Worm (Caenorhabditis elegans) whole organism, L1 larva: Measurements from ENCODE around the gene ech-9.

Experiments
- C04F5.9 ChIP-seq: sonication (generic microtip); optimal IDR thresholded peaks from 2 replicates; lab custom pipeline; 2016; ENCODE audit warnings: missing genetic modification characterization, missing compliant biosample characterization
- C16A3.4 ChIP-seq: fragments of 150-350 bp; optimal IDR thresholded peaks from 2 replicates; lab custom pipeline; 2014; ENCODE audit warnings: missing biosample characterization, missing genetic modification characterization
- Y116A8C.19 ChIP-seq: sonication (generic microtip); optimal IDR thresholded peaks from 2 replicates; lab custom pipeline; 2016; ENCODE audit warnings: missing compliant biosample characterization, missing genetic modification characterization, borderline replicate concordance
- aly-2 ChIP-seq: fragments of 150-350 bp; optimal IDR thresholded peaks from 2 replicates; lab custom pipeline; 2014; ENCODE audit warnings: missing biosample characterization, missing genetic modification characterization
- ama-1 ChIP-seq: fragments of 150-350 bp; optimal IDR thresholded peaks from 2 replicates; lab custom pipeline; 2014
- ceh-63 ChIP-seq: fragments of 200-800 bp; sonication (Bioruptor generic); optimal IDR thresholded peaks from 2 replicates; lab custom pipeline; 2018; ENCODE audit warnings: mild to moderate bottlenecking, missing genetic modification characterization, missing compliant biosample characterization
- ceh-8 ChIP-seq: fragments of 200-800 bp; sonication (Bioruptor generic); optimal IDR thresholded peaks from 2 replicates; lab custom pipeline; 2018; ENCODE audit warnings: mild to moderate bottlenecking, missing genetic modification characterization, moderate library complexity, missing compliant biosample characterization
- ceh-90 ChIP-seq: sonication (generic microtip); optimal IDR thresholded peaks from 2 replicates; lab custom pipeline; 2016; ENCODE audit warnings: missing genetic modification characterization, missing compliant biosample characterization
- dpl-1 ChIP-seq, 3 experiments: fragments of 150-350 bp in 2 of 3; sonication (generic microtip) in 1 of 3; optimal IDR thresholded peaks; 2 replicates each; lab custom pipeline; 2014 to 2017; ENCODE audit warnings: missing biosample characterization in 3 of 3, missing genetic modification characterization in 3 of 3, missing genetic modification reagents in 3 of 3
- dsc-1 ChIP-seq: sonication (generic microtip); optimal IDR thresholded peaks from 2 replicates; lab custom pipeline; 2016; ENCODE audit warnings: mild to moderate bottlenecking, missing genetic modification characterization, missing compliant biosample characterization
- efl-3 ChIP-seq: fragments of 200-800 bp; sonication (Bioruptor generic); optimal IDR thresholded peaks from 2 replicates; lab custom pipeline; 2018; ENCODE audit warnings: mild to moderate bottlenecking, missing genetic modification characterization, missing compliant biosample characterization
- egl-13 ChIP-seq: sonication (generic microtip); optimal IDR thresholded peaks from 2 replicates; lab custom pipeline; 2016; ENCODE audit warnings: missing genotype, missing genetic modification reagents, missing genetic modification characterization, missing compliant biosample characterization
- egl-27 ChIP-seq, 2 experiments: fragments of 150-350 bp in 1 of 2; sonication (generic microtip); optimal IDR thresholded peaks; 3 replicates each; lab custom pipeline; 2017 to 2018; ENCODE audit warnings: missing biosample characterization in 2 of 2, missing genetic modification characterization in 2 of 2, missing genetic modification reagents in 2 of 2
- elt-2 ChIP-seq: sonication (generic microtip); optimal IDR thresholded peaks from 2 replicates; lab custom pipeline; 2016; ENCODE audit warnings: missing genetic modification characterization, mild to moderate bottlenecking, inconsistent platforms, missing compliant biosample characterization, missing genetic modification reagents
- elt-3 ChIP-seq, 6 experiments: fragments of 150-350 bp in 1 of 6; sonication (generic microtip); optimal IDR thresholded peaks; 2 replicates each; lab custom pipeline; 2017 to 2018; ENCODE audit warnings: missing biosample characterization in 6 of 6, missing genetic modification characterization in 6 of 6, inconsistent platforms in 1 of 6
- fkh-8 ChIP-seq: sonication (generic microtip); optimal IDR thresholded peaks from 2 replicates; lab custom pipeline; 2016; ENCODE audit warnings: mild to moderate bottlenecking, missing genetic modification characterization, missing compliant biosample characterization
- fos-1 ChIP-seq: fragments of 150-350 bp; optimal IDR thresholded peaks from 2 replicates; lab custom pipeline; 2014; ENCODE audit warnings: missing biosample characterization, missing genetic modification characterization
- grh-1 ChIP-seq: fragments of 200-800 bp; sonication (Bioruptor generic); IDR thresholded peaks from 2 replicates; pipeline ENCODE4 v1.3.6; 2022; ENCODE audit warnings: missing genetic modification reagents, missing genetic modification characterization, missing compliant biosample characterization
- hpl-2 ChIP-seq: fragments of 150-350 bp; optimal IDR thresholded peaks from 2 replicates; lab custom pipeline; 2014; ENCODE audit warnings: missing biosample characterization, missing genetic modification reagents, missing genetic modification characterization
- irx-1 ChIP-seq: sonication (generic microtip); optimal IDR thresholded peaks from 2 replicates; lab custom pipeline; 2016; ENCODE audit warnings: missing genetic modification characterization, missing compliant biosample characterization
- isw-1 ChIP-seq: fragments of 200-800 bp; sonication (Bioruptor generic); IDR thresholded peaks from 2 replicates; pipeline ENCODE4 v1.3.6; 2022; ENCODE audit warnings: missing genetic modification characterization, missing compliant biosample characterization
- lin-13 ChIP-seq: fragments of 150-350 bp; optimal IDR thresholded peaks from 2 replicates; lab custom pipeline; 2014; ENCODE audit warnings: missing biosample characterization, missing genetic modification reagents, missing genetic modification characterization
- lir-3 ChIP-seq: sonication (generic microtip); optimal IDR thresholded peaks from 2 replicates; lab custom pipeline; 2016; ENCODE audit warnings: mild to moderate bottlenecking, missing genetic modification characterization, moderate library complexity, missing compliant biosample characterization; ENCODE audit not compliant: poor library complexity
- lsy-2 ChIP-seq, 2 experiments: fragments of 150-350 bp; optimal IDR thresholded peaks; 2 replicates each; lab custom pipeline; 2014; ENCODE audit warnings: missing biosample characterization in 2 of 2, missing genetic modification characterization in 2 of 2
- mdl-1 ChIP-seq, 2 experiments: fragments of 150-350 bp; optimal IDR thresholded peaks; 2 replicates each; lab custom pipeline; 2014 to 2017; ENCODE audit warnings: missing biosample characterization in 2 of 2, missing genetic modification characterization in 2 of 2, inconsistent platforms in 1 of 2
- mef-2 ChIP-seq: fragments of 150-350 bp; optimal IDR thresholded peaks from 2 replicates; lab custom pipeline; 2014; ENCODE audit warnings: missing biosample characterization, missing genetic modification characterization
- mep-1 ChIP-seq: fragments of 150-350 bp; optimal IDR thresholded peaks from 2 replicates; lab custom pipeline; 2014; ENCODE audit warnings: missing biosample characterization, missing genetic modification characterization
- nhr-11 ChIP-seq: fragments of 150-350 bp; optimal IDR thresholded peaks from 2 replicates; lab custom pipeline; 2014; ENCODE audit warnings: missing biosample characterization, missing genetic modification characterization
- nhr-12 ChIP-seq: sonication (generic microtip); optimal IDR thresholded peaks from 2 replicates; lab custom pipeline; 2017; ENCODE audit warnings: missing biosample characterization, missing genetic modification characterization
- nhr-20 ChIP-seq: sonication (generic microtip); optimal IDR thresholded peaks from 2 replicates; lab custom pipeline; 2016; ENCODE audit warnings: mild to moderate bottlenecking, missing genetic modification characterization, missing compliant biosample characterization
- nhr-47 ChIP-seq: sonication (generic microtip); optimal IDR thresholded peaks from 2 replicates; lab custom pipeline; 2016; ENCODE audit warnings: mild to moderate bottlenecking, missing genetic modification characterization, moderate library complexity, missing compliant biosample characterization
- nhr-71 ChIP-seq: sonication (generic microtip); optimal IDR thresholded peaks from 2 replicates; lab custom pipeline; 2016; ENCODE audit warnings: mild to moderate bottlenecking, missing genetic modification characterization, moderate library complexity, missing compliant biosample characterization
- nhr-76 ChIP-seq: sonication (generic microtip); optimal IDR thresholded peaks from 2 replicates; lab custom pipeline; 2017; ENCODE audit warnings: missing biosample characterization, missing genetic modification characterization
- nhr-77 ChIP-seq: fragments of 150-350 bp; optimal IDR thresholded peaks from 2 replicates; lab custom pipeline; 2014; ENCODE audit warnings: missing biosample characterization, missing genetic modification characterization
- nhr-85 ChIP-seq: sonication (generic microtip); peaks from one replicate; lab custom pipeline; 2016; ENCODE audit warnings: missing genetic modification characterization, inconsistent platforms, missing compliant biosample characterization
- nhr-90 ChIP-seq: sonication (generic microtip); optimal IDR thresholded peaks from 2 replicates; lab custom pipeline; 2016; ENCODE audit warnings: mild to moderate bottlenecking, missing genetic modification characterization, missing compliant biosample characterization; ENCODE audit not compliant: poor library complexity
- pax-3 ChIP-seq: fragments of 200-800 bp; sonication (Bioruptor generic); optimal IDR thresholded peaks from 2 replicates; lab custom pipeline; 2018; ENCODE audit warnings: mild to moderate bottlenecking, missing genetic modification characterization, moderate library complexity, missing compliant biosample characterization
- snpc-4 ChIP-seq: fragments of 150-350 bp; optimal IDR thresholded peaks from 2 replicates; lab custom pipeline; 2014; ENCODE audit warnings: missing biosample characterization, missing genetic modification characterization
- sox-4 ChIP-seq: sonication (generic microtip); optimal IDR thresholded peaks from 2 replicates; lab custom pipeline; 2016; ENCODE audit warnings: missing genetic modification characterization, missing compliant biosample characterization
- sptf-1 ChIP-seq: fragments of 150-350 bp; optimal IDR thresholded peaks from 2 replicates; lab custom pipeline; 2014; ENCODE audit warnings: missing biosample characterization, missing genetic modification characterization
- tlp-1 ChIP-seq: fragments of 150-350 bp; optimal IDR thresholded peaks from 2 replicates; lab custom pipeline; 2014; ENCODE audit warnings: missing biosample characterization, missing genetic modification characterization
- unc-86 ChIP-seq: sonication (generic microtip); optimal IDR thresholded peaks from 2 replicates; lab custom pipeline; 2016; ENCODE audit warnings: missing genetic modification characterization, missing compliant biosample characterization
- vab-15 ChIP-seq: sonication (generic microtip); optimal IDR thresholded peaks from 2 replicates; lab custom pipeline; 2017; ENCODE audit warnings: missing genotype, mild to moderate bottlenecking, missing genetic modification characterization, missing compliant biosample characterization
- xbp-1 ChIP-seq: sonication (generic microtip); optimal IDR thresholded peaks from 2 replicates; lab custom pipeline; 2016; ENCODE audit warnings: missing genetic modification characterization, missing compliant biosample characterization
- zag-1 ChIP-seq: fragments of 150-350 bp; optimal IDR thresholded peaks from 2 replicates; lab custom pipeline; 2014; ENCODE audit warnings: missing biosample characterization, missing genetic modification characterization
- zip-4 ChIP-seq: fragments of 200-800 bp; sonication (Bioruptor generic); optimal IDR thresholded peaks from 2 replicates; lab custom pipeline; 2018; ENCODE audit warnings: mild to moderate bottlenecking, missing genetic modification characterization, moderate library complexity, missing compliant biosample characterization
- ztf-11 ChIP-seq, 2 experiments: sonication (generic microtip); optimal IDR thresholded peaks; 2 replicates each; lab custom pipeline; 2016 to 2017; ENCODE audit warnings: missing genetic modification characterization in 2 of 2, missing biosample characterization in 1 of 2, missing compliant biosample characterization in 1 of 2

The ech-9 gene

ce11 chrIV:10252350-10252792 is 17.2 kb upstream of the ech-9 start (continued):
- peak; percentile 63 for TF ChIP-seq ama-1 (lab: Kevin White, UChicago)
- TF ChIP-seq zip-4 (GFP tag; lab: Kevin White, UChicago) = peak; percentile 55
- TF ChIP-seq aly-2 (tag; lab: Kevin White, UChicago) = peak; percentile 73
- peak; percentile 23 for TF ChIP-seq hpl-2 (GFP tag; lab: Kevin White, UChicago)
- peak; percentile 94 for TF ChIP-seq ceh-8
- TF ChIP-seq nhr-76 = no peak
- peak; percentile 77 for TF ChIP-seq C16A3.4
- TF ChIP-seq isw-1 (GFP tag; lab: Robert Waterston, UW) = peak; percentile 83
- TF ChIP-seq grh-1 (GFP tag; lab: Robert Waterston, UW) = peak; percentile 46; the same call in 1 of the 2 replicates
- TF ChIP-seq efl-3 (GFP tag; lab: Kevin White, UChicago) = no peak
- TF ChIP-seq nhr-77 (tag; lab: Kevin White, UChicago) = peak; percentile 82
- TF ChIP-seq fos-1 (tag; lab: Kevin White, UChicago) = peak; percentile 60
- TF ChIP-seq nhr-12 (tag; lab: Kevin White, UChicago) = no peak
- peak; percentile 98 for TF ChIP-seq fkh-8 (tag; lab: Kevin White, UChicago)
- TF ChIP-seq dsc-1 (tag; lab: Kevin White, UChicago) = peak; percentile 97
- peak; percentile 99 for TF ChIP-seq nhr-71 (tag; lab: Kevin White, UChicago)
- peak; percentile 36 to 65 for TF ChIP-seq egl-27 (tag; optimal IDR thresholded peaks at IDR 0.05; lab: Kevin White, UChicago)
- peak; percentile 75 for TF ChIP-seq lir-3 (tag; lab: Kevin White, UChicago)
- no peak for TF ChIP-seq sptf-1 (tag; lab: Kevin White, UChicago)
- TF ChIP-seq ceh-63 = no peak
- TF ChIP-seq irx-1 (tag; lab: Kevin White, UChicago) = peak; percentile 90
- peak in 1 of 2 experiments; percentile 41 for TF ChIP-seq ztf-11 (tag; optimal IDR thresholded peaks at IDR 0.05; lab: Kevin White, UChicago)
- TF ChIP-seq nhr-90 (tag; lab: Kevin White, UChicago) = peak; percentile 80
- TF ChIP-seq mep-1 (tag; lab: Kevin White, UChicago) = peak; percentile 81
- TF ChIP-seq elt-2 (tag; lab: Kevin White, UChicago) = peak; percentile 87
- peak; percentile 19 for TF ChIP-seq vab-15 (tag; lab: Kevin White, UChicago)
- peak in 1 of 6 experiments; percentile 60 for TF ChIP-seq elt-3 (tag; optimal IDR thresholded peaks at IDR 0.05; lab: Kevin White, UChicago)
- peak; percentile 91 for TF ChIP-seq xbp-1 (tag; lab: Kevin White, UChicago)
- TF ChIP-seq lin-13 (GFP tag; lab: Kevin White, UChicago) = peak; percentile 87
- no peak for TF ChIP-seq Y116A8C.19 (tag; lab: Kevin White, UChicago)
- peak; percentile 32 for TF ChIP-seq snpc-4 (tag; lab: Kevin White, UChicago)
- peak; percentile 82 to 92 for TF ChIP-seq mdl-1 (tag; optimal IDR thresholded peaks at IDR 0.05; lab: Kevin White, UChicago)
- peak; percentile 97 for TF ChIP-seq unc-86 (tag; lab: Kevin White, UChicago)
- peak; percentile 97 for TF ChIP-seq egl-13 (tag; lab: Kevin White, UChicago)
- no peak for TF ChIP-seq tlp-1
- TF ChIP-seq nhr-20 = peak; percentile 96
- TF ChIP-seq zag-1 = peak; percentile 67
- peak; percentile 87 for TF ChIP-seq pax-3
- peak; percentile 93 for TF ChIP-seq sox-4 (tag; lab: Kevin White, UChicago)
- TF ChIP-seq nhr-11 = peak; percentile 91
- peak; percentile 70 for TF ChIP-seq mef-2 (tag; lab: Kevin White, UChicago)
- TF ChIP-seq ceh-90 (tag; lab: Kevin White, UChicago) = no peak
- peak; percentile 88 to 90 for TF ChIP-seq lsy-2 (tag; optimal IDR thresholded peaks at IDR 0.05; lab: Kevin White, UChicago)
- TF ChIP-seq nhr-85 (tag; lab: Kevin White, UChicago) = peak; percentile 93
- TF ChIP-seq dpl-1 (GFP tag; optimal IDR thresholded peaks at IDR 0.05; lab: Kevin White, UChicago) = peak; percentile 37 to 59 (median 58)
- TF ChIP-seq nhr-47 (tag; lab: Kevin White, UChicago) = peak; percentile 96
- no peak for TF ChIP-seq C04F5.9 (tag; lab: Kevin White, UChicago)
- TF ChIP-seq, all 84 proteins: peak for 59
